Fruit fly (Drosophila melanogaster): ENCODE data around the gene crol.

dm6 chr2L:11753922-11754321 is 55.3 kb downstream of the crol start, which contains the start of gene CG42471:
- no peak for TF ChIP-seq eg (GFP tag; IDR thresholded peaks at IDR 0.05)
- TF ChIP-seq spab (GFP tag; optimal IDR thresholded peaks at IDR 0.05): no peak
- no peak for TF ChIP-seq vri (GFP tag; optimal IDR thresholded peaks at IDR 0.05)
- no peak for TF ChIP-seq Sox102F (GFP tag; optimal IDR thresholded peaks at IDR 0.05)
- no peak for TF ChIP-seq CG10631 (GFP tag; optimal IDR thresholded peaks at IDR 0.05)
- no peak for TF ChIP-seq achi (GFP tag; optimal IDR thresholded peaks at IDR 0.05)
- TF ChIP-seq Eip75B (GFP tag; optimal IDR thresholded peaks at IDR 0.05): no peak
- no peak for TF ChIP-seq CG6808 (GFP tag; optimal IDR thresholded peaks at IDR 0.05)
- no peak for TF ChIP-seq CG6163 (GFP tag; IDR thresholded peaks at IDR 0.05)
- no peak for TF ChIP-seq CG3032 (tag; optimal IDR thresholded peaks at IDR 0.05)
- no peak for TF ChIP-seq net (GFP tag; optimal IDR thresholded peaks at IDR 0.05)
- no peak for TF ChIP-seq Sox15 (GFP tag; optimal IDR thresholded peaks at IDR 0.05)
